Worm (Caenorhabditis elegans) whole organism, mixed stage, embryonic: ENCODE measurements around the gene Y43C5B.3.

ENCODE experiments used
- ces-1 ChIP-seq: fragments of 150-350 bp; optimal IDR thresholded peaks from 2 replicates; lab custom pipeline; 2014; ENCODE audit warnings: missing biosample characterization, missing genetic modification reagents, missing genetic modification characterization
- drap-1 ChIP-seq: fragments of 200-800 bp; sonication (Bioruptor generic); optimal IDR thresholded peaks from 3 replicates; lab custom pipeline; 2018; ENCODE audit warnings: mild to moderate bottlenecking, missing genetic modification characterization, missing compliant biosample characterization
- elt-1 ChIP-seq: sonication (generic microtip); optimal IDR thresholded peaks from 2 replicates; lab custom pipeline; 2017; ENCODE audit warnings: missing genetic modification characterization, mild to moderate bottlenecking, missing compliant biosample characterization, antibody characterized with exemption, moderate library complexity, borderline replicate concordance; ENCODE audit not compliant: insufficient read depth
- lsy-2 ChIP-seq: fragments of 150-350 bp; optimal IDR thresholded peaks from 2 replicates; lab custom pipeline; 2014; ENCODE audit warnings: missing biosample characterization, missing genetic modification characterization
- mab-5 ChIP-seq: fragments of 150-350 bp; optimal IDR thresholded peaks from 2 replicates; lab custom pipeline; 2014; ENCODE audit warnings: missing biosample characterization, missing genetic modification characterization
- nhr-12 ChIP-seq: fragments of 150-350 bp; optimal IDR thresholded peaks from 2 replicates; lab custom pipeline; 2014; ENCODE audit warnings: missing biosample characterization, missing genetic modification characterization
- nhr-237 ChIP-seq: fragments of 150-350 bp; optimal IDR thresholded peaks from 2 replicates; lab custom pipeline; 2014; ENCODE audit warnings: missing biosample characterization, missing genetic modification characterization
- nhr-28 ChIP-seq: fragments of 150-350 bp; optimal IDR thresholded peaks from 2 replicates; lab custom pipeline; 2014; ENCODE audit warnings: missing biosample characterization, missing genetic modification characterization
- pha-4 ChIP-seq: fragments of 150-350 bp; optimal IDR thresholded peaks from 2 replicates; lab custom pipeline; 2018; ENCODE audit warnings: missing biosample characterization, missing genetic modification reagents, missing genetic modification characterization

- TF ChIP-seq nhr-237 (tag; lab: Kevin White, UChicago) (no peak), nhr-12 (tag; lab: Kevin White, UChicago) (no peak), ces-1 (GFP tag; lab: Kevin White, UChicago) (no peak), mab-5 (tag; lab: Kevin White, UChicago) (no peak), pha-4 (tag; lab: Kevin White, UChicago) (no peak), drap-1 (GFP tag; lab: Kevin White, UChicago) (no peak), nhr-28 (no peak), elt-1 (tag; lab: Kevin White, UChicago) (no peak), lsy-2 (tag; lab: Kevin White, UChicago) (no peak)
These were observed 41.4 kb downstream of the Y43C5B.3 start, which contains the start of gene spe-26 for ce11 chrIV:10391827-10392226.
